Fruit fly (Drosophila melanogaster) whole organism, embryonic: Measurements from ENCODE around the gene CG14071.

Experiments
- Atf-2 ChIP-seq: fragments of 200-800 bp; sonication (Bioruptor generic); optimal IDR thresholded peaks from 2 replicates; lab custom pipeline; 2016; ENCODE audit warnings: missing biosample characterization, missing genetic modification characterization
- CG10462 ChIP-seq: fragments of 200-800 bp; sonication (Bioruptor generic); optimal IDR thresholded peaks from 2 replicates; lab custom pipeline; 2016; ENCODE audit warnings: missing biosample characterization, missing genetic modification characterization
- CG11093 ChIP-seq: fragments of 200-800 bp; sonication (Bioruptor generic); IDR thresholded peaks from 3 replicates; pipeline ENCODE4 v1.3.6; 2022; ENCODE audit warnings: missing biosample characterization, missing genetic modification characterization
- CG11247 ChIP-seq: fragments of 200-800 bp; sonication (Bioruptor generic); IDR thresholded peaks from 2 replicates; pipeline ENCODE4 v1.3.6; 2022; ENCODE audit warnings: missing biosample characterization, missing genetic modification characterization
- CG11504 ChIP-seq: fragments of 200-800 bp; sonication (Bioruptor generic); optimal IDR thresholded peaks from 3 replicates; lab custom pipeline; 2019; ENCODE audit warnings: missing biosample characterization, mild to moderate bottlenecking, missing genetic modification characterization, moderate library complexity
- CG12104 ChIP-seq: fragments of 200-800 bp; sonication (Bioruptor generic); optimal IDR thresholded peaks from 3 replicates; lab custom pipeline; 2016; ENCODE audit warnings: missing biosample characterization, missing genetic modification characterization
- CG1233 ChIP-seq: fragments of 200-800 bp; sonication (Bioruptor generic); optimal IDR thresholded peaks from 4 replicates; lab custom pipeline; 2018; ENCODE audit warnings: missing biosample characterization, mild to moderate bottlenecking, missing genetic modification characterization
- CG13123 ChIP-seq: fragments of 200-800 bp; sonication (Bioruptor generic); optimal IDR thresholded peaks from 2 replicates; lab custom pipeline; 2016; ENCODE audit warnings: missing biosample characterization, missing genetic modification characterization
- CG14667 ChIP-seq: fragments of 200-800 bp; sonication (Bioruptor generic); IDR thresholded peaks from 2 replicates; pipeline ENCODE4 v1.3.6; 2022; ENCODE audit warnings: missing biosample characterization, missing genetic modification characterization
- CG15269 ChIP-seq: fragments of 200-800 bp; sonication (Bioruptor generic); optimal IDR thresholded peaks from 2 replicates; lab custom pipeline; 2018; ENCODE audit warnings: missing biosample characterization, mild to moderate bottlenecking, missing genetic modification characterization, moderate library complexity
- CG17568 ChIP-seq: fragments of 200-800 bp; sonication (Bioruptor generic); optimal IDR thresholded peaks from 2 replicates; lab custom pipeline; 2018; ENCODE audit warnings: missing biosample characterization, mild to moderate bottlenecking, missing genetic modification characterization, moderate library complexity
- CG17912 ChIP-seq: fragments of 200-800 bp; sonication (Bioruptor generic); optimal IDR thresholded peaks from 2 replicates; lab custom pipeline; 2018; ENCODE audit warnings: missing biosample characterization, mild to moderate bottlenecking, missing genetic modification characterization
- CG2129 ChIP-seq: fragments of 200-800 bp; sonication (Bioruptor generic); IDR thresholded peaks from 2 replicates; pipeline ENCODE4 v1.3.6; 2022; ENCODE audit warnings: missing biosample characterization, missing genetic modification characterization; ENCODE audit not compliant: partially characterized antibody
- CG30020 ChIP-seq: fragments of 200-800 bp; optimal IDR thresholded peaks from 2 replicates; lab custom pipeline; 2019; ENCODE audit warnings: missing biosample characterization, mild to moderate bottlenecking, missing genetic modification characterization, moderate library complexity
- CG31365 ChIP-seq: fragments of 200-800 bp; sonication (Bioruptor generic); optimal IDR thresholded peaks from 2 replicates; lab custom pipeline; 2018; ENCODE audit warnings: missing biosample characterization, mild to moderate bottlenecking, missing genetic modification characterization
- CG33213 ChIP-seq: fragments of 200-800 bp; sonication (Bioruptor generic); optimal IDR thresholded peaks from 3 replicates; lab custom pipeline; 2016; ENCODE audit warnings: missing biosample characterization, missing genetic modification characterization
- CG4424 ChIP-seq: fragments of 200-800 bp; sonication (Bioruptor generic); optimal IDR thresholded peaks from 3 replicates; lab custom pipeline; 2016; ENCODE audit warnings: missing biosample characterization, missing genetic modification characterization
- CG5953 ChIP-seq: fragments of 200-800 bp; sonication (Bioruptor generic); IDR thresholded peaks from 2 replicates; pipeline ENCODE4 v1.3.6; 2022; ENCODE audit warnings: missing biosample characterization, missing genetic modification characterization
- CG6765 ChIP-seq: fragments of 200-800 bp; sonication (Bioruptor generic); optimal IDR thresholded peaks from 3 replicates; lab custom pipeline; 2017; ENCODE audit warnings: missing biosample characterization, mild to moderate bottlenecking, missing genetic modification characterization
- CG8765 ChIP-seq: fragments of 200-800 bp; sonication (Bioruptor generic); IDR thresholded peaks from 2 replicates; pipeline ENCODE4 v1.3.6; 2022; ENCODE audit warnings: missing biosample characterization, missing genetic modification characterization
- CG9797 ChIP-seq: fragments of 200-800 bp; sonication (Bioruptor generic); optimal IDR thresholded peaks from 3 replicates; lab custom pipeline; 2018; ENCODE audit warnings: missing biosample characterization, mild to moderate bottlenecking, missing genetic modification characterization
- D19B ChIP-seq: fragments of 200-800 bp; sonication (Bioruptor generic); optimal IDR thresholded peaks from 2 replicates; lab custom pipeline; 2017; ENCODE audit warnings: missing biosample characterization, mild to moderate bottlenecking, missing genetic modification characterization
- Dad ChIP-seq: fragments of 200-800 bp; sonication (Bioruptor generic); optimal IDR thresholded peaks from 3 replicates; lab custom pipeline; 2016; ENCODE audit warnings: missing biosample characterization, missing genetic modification characterization
- Doc2 ChIP-seq: fragments of 200-800 bp; sonication (Bioruptor generic); IDR thresholded peaks from 2 replicates; pipeline ENCODE4 v1.3.6; 2022; ENCODE audit warnings: missing biosample characterization, missing genetic modification characterization
- E2f2 ChIP-seq: fragments of 200-800 bp; sonication (Bioruptor generic); IDR thresholded peaks from 2 replicates; pipeline ENCODE4 v1.3.6; 2022; ENCODE audit warnings: missing biosample characterization, missing genetic modification characterization
- Fer1 ChIP-seq: fragments of 200-800 bp; sonication (Bioruptor generic); optimal IDR thresholded peaks from 2 replicates; lab custom pipeline; 2017; ENCODE audit warnings: missing biosample characterization, mild to moderate bottlenecking, missing genetic modification characterization
- GATAe ChIP-seq: fragments of 200-800 bp; sonication (Bioruptor generic); conservative IDR thresholded peaks from 2 replicates; pipeline ENCODE4 v1.3.6; 2022; ENCODE audit warnings: missing biosample characterization, missing genetic modification characterization
- H2.0 ChIP-seq: fragments of 200-800 bp; sonication (Bioruptor generic); IDR thresholded peaks from 2 replicates; pipeline ENCODE4 v1.3.6; 2022; ENCODE audit warnings: missing biosample characterization, missing genetic modification characterization
- HLH3B ChIP-seq: fragments of 200-800 bp; sonication (Bioruptor generic); IDR thresholded peaks from 2 replicates; pipeline ENCODE4 v1.3.6; 2022; ENCODE audit warnings: missing biosample characterization, missing genetic modification characterization
- Hey ChIP-seq: fragments of 200-800 bp; sonication (Bioruptor generic); optimal IDR thresholded peaks from 3 replicates; lab custom pipeline; 2018; ENCODE audit warnings: missing biosample characterization, mild to moderate bottlenecking, missing genetic modification characterization
- HmgD ChIP-seq: fragments of 200-800 bp; sonication (Bioruptor generic); optimal IDR thresholded peaks from 3 replicates; lab custom pipeline; 2016; ENCODE audit warnings: missing biosample characterization, missing genetic modification characterization
- Lhr ChIP-seq: fragments of 200-800 bp; sonication (Bioruptor generic); optimal IDR thresholded peaks from 3 replicates; lab custom pipeline; 2017; ENCODE audit warnings: mild to moderate bottlenecking, missing biosample characterization, missing genetic modification reagents, missing genetic modification characterization
- Lpt ChIP-seq: fragments of >200 bp; optimal IDR thresholded peaks from 2 replicates; lab custom pipeline; 2018; ENCODE audit warnings: missing biosample characterization, missing genetic modification characterization
- Med ChIP-seq: fragments of 200-800 bp; sonication (Bioruptor generic); peaks from one replicate; lab custom pipeline; 2016; ENCODE audit warnings: missing biosample characterization, missing genetic modification characterization, mild to moderate bottlenecking, inconsistent platforms, moderate library complexity
- NC2β ChIP-seq: fragments of 200-800 bp; sonication (Bioruptor generic); optimal IDR thresholded peaks from 2 replicates; lab custom pipeline; 2016; ENCODE audit warnings: missing biosample characterization, missing genetic modification characterization
- Nf-YC ChIP-seq: fragments of 200-800 bp; optimal IDR thresholded peaks from 3 replicates; lab custom pipeline; 2019; ENCODE audit warnings: missing biosample characterization, mild to moderate bottlenecking, missing genetic modification characterization, moderate library complexity
- Oli ChIP-seq: fragments of 200-800 bp; sonication (Bioruptor generic); optimal IDR thresholded peaks from 2 replicates; lab custom pipeline; 2018; ENCODE audit warnings: missing biosample characterization, mild to moderate bottlenecking, missing genetic modification characterization, moderate library complexity
- Stat92E ChIP-seq, 3 experiments: fragments of >200 bp in 2 of 3; fragments of 200-800 bp in 1 of 3; sonication (Bioruptor generic) in 1 of 3; optimal IDR thresholded peaks; 2 replicates each; lab custom pipeline; 2017 to 2019; ENCODE audit warnings: missing biosample characterization in 3 of 3, missing genetic modification characterization in 3 of 3, mild to moderate bottlenecking in 1 of 3, moderate library complexity in 1 of 3
- Usf ChIP-seq: fragments of 200-800 bp; sonication (Bioruptor generic); optimal IDR thresholded peaks from 2 replicates; lab custom pipeline; 2017; ENCODE audit warnings: missing genotype, missing biosample characterization, missing genetic modification characterization
- abd-A ChIP-seq: fragments of 200-800 bp; sonication (Bioruptor generic); optimal IDR thresholded peaks from 3 replicates; lab custom pipeline; 2019; ENCODE audit warnings: missing biosample characterization, mild to moderate bottlenecking, missing genetic modification characterization, moderate library complexity
- bigmax ChIP-seq: fragments of 200-800 bp; sonication (Bioruptor generic); optimal IDR thresholded peaks from 2 replicates; lab custom pipeline; 2018; ENCODE audit warnings: missing biosample characterization, mild to moderate bottlenecking, missing genetic modification characterization
- crc ChIP-seq: fragments of 200-800 bp; sonication (Bioruptor generic); optimal IDR thresholded peaks from 2 replicates; lab custom pipeline; 2016; ENCODE audit warnings: missing biosample characterization, missing genetic modification characterization
- cwo ChIP-seq: fragments of 200-800 bp; sonication (Bioruptor generic); optimal IDR thresholded peaks from 3 replicates; lab custom pipeline; 2017; ENCODE audit warnings: missing biosample characterization, missing genetic modification characterization, mild to moderate bottlenecking, moderate library complexity, missing genetic modification reagents
- disco-r ChIP-seq: fragments of 200-800 bp; sonication (Bioruptor generic); optimal IDR thresholded peaks from 2 replicates; lab custom pipeline; 2016; ENCODE audit warnings: missing biosample characterization, missing genetic modification characterization
- dm ChIP-seq: fragments of 200-800 bp; sonication (Bioruptor generic); optimal IDR thresholded peaks from 3 replicates; lab custom pipeline; 2016; ENCODE audit warnings: missing biosample characterization, missing genetic modification characterization
- hb ChIP-seq: fragments of 200-800 bp; sonication (Bioruptor generic); IDR thresholded peaks from 3 replicates; pipeline ENCODE4 v1.3.6; 2022; ENCODE audit warnings: missing biosample characterization, missing genetic modification characterization; ENCODE audit not compliant: partially characterized antibody
- kah ChIP-seq: fragments of 200-800 bp; sonication (Bioruptor generic); optimal IDR thresholded peaks from 2 replicates; lab custom pipeline; 2018; ENCODE audit warnings: missing biosample characterization, mild to moderate bottlenecking, missing genetic modification characterization
- maf-S ChIP-seq: fragments of 200-800 bp; sonication (Bioruptor generic); optimal IDR thresholded peaks from 2 replicates; lab custom pipeline; 2016; ENCODE audit warnings: missing biosample characterization, missing genetic modification characterization
- psq ChIP-seq: fragments of 200-800 bp; sonication (Bioruptor generic); optimal IDR thresholded peaks from 2 replicates; lab custom pipeline; 2017; ENCODE audit warnings: missing biosample characterization, missing genetic modification characterization
- sens ChIP-seq: fragments of 200-800 bp; sonication (Bioruptor generic); peaks from one replicate; lab custom pipeline; 2016; ENCODE audit warnings: missing biosample characterization, missing genetic modification characterization
- sim ChIP-seq: fragments of 200-800 bp; sonication (Bioruptor generic); IDR thresholded peaks from 2 replicates; pipeline ENCODE4 v1.3.6; 2022; ENCODE audit warnings: missing biosample characterization, missing genetic modification characterization

Gene CG14071

dm6 chr2L:10849511-10850191, 39.1 kb downstream of the CG14071 start, which contains the start of gene SmydA-3 (continued):
- TF ChIP-seq CG17912 (GFP tag; lab: Kevin White, UChicago) = no peak
- no peak for TF ChIP-seq H2.0 (GFP tag; lab: Robert Waterston, UW)
- TF ChIP-seq CG15269 (tag; lab: Kevin White, UChicago) = no peak
- no peak for TF ChIP-seq bigmax (GFP tag; lab: Kevin White, UChicago)
- peak; percentile 18 for TF ChIP-seq Oli (tag; lab: Kevin White, UChicago)
- TF ChIP-seq maf-S (GFP tag; lab: Kevin White, UChicago) = no peak
- peak; percentile 5 for TF ChIP-seq CG12104 (GFP tag; lab: Kevin White, UChicago)
- TF ChIP-seq E2f2 (GFP tag; lab: Robert Waterston, UW) = no peak
- no peak for TF ChIP-seq CG10462 (GFP tag; lab: Kevin White, UChicago)
- TF ChIP-seq HmgD (GFP tag; lab: Kevin White, UChicago) = no peak
- no peak for TF ChIP-seq Atf-2 (GFP tag; lab: Kevin White, UChicago)
- no peak for TF ChIP-seq cwo (GFP tag; lab: Kevin White, UChicago)
- TF ChIP-seq sim (GFP tag; lab: Robert Waterston, UW) = no peak
- no peak for TF ChIP-seq CG14667 (GFP tag; lab: Robert Waterston, UW)
- TF ChIP-seq psq = no peak
- TF ChIP-seq CG33213 (GFP tag; lab: Kevin White, UChicago) = no peak
- no peak for TF ChIP-seq CG30020 (tag; lab: Kevin White, UChicago)
- no peak for TF ChIP-seq CG11504 (tag; lab: Kevin White, UChicago)
- TF ChIP-seq abd-A = no peak
- TF ChIP-seq crc (GFP tag; lab: Kevin White, UChicago) = no peak
- TF ChIP-seq Stat92E (GFP tag; optimal IDR thresholded peaks at IDR 0.05; lab: Kevin White, UChicago) = no peak
- TF ChIP-seq D19B (GFP tag; lab: Kevin White, UChicago) = no peak
- no peak for TF ChIP-seq CG5953
- TF ChIP-seq Med (GFP tag; lab: Kevin White, UChicago) = peak; percentile 62
- TF ChIP-seq CG17568 (GFP tag; lab: Kevin White, UChicago) = no peak
- TF ChIP-seq hb (GFP tag; lab: Robert Waterston, UW) = no peak
- TF ChIP-seq GATAe (GFP tag; lab: Robert Waterston, UW) = no peak
- TF ChIP-seq CG9797 = no peak
- TF ChIP-seq Fer1 = no peak
- TF ChIP-seq Lpt (GFP tag; lab: Kevin White, UChicago) = no peak
- TF ChIP-seq Hey = no peak
- no peak for TF ChIP-seq CG1233 (GFP tag; lab: Kevin White, UChicago)
- TF ChIP-seq NC2β (GFP tag; lab: Kevin White, UChicago) = no peak
- no peak for TF ChIP-seq Dad (GFP tag; lab: Kevin White, UChicago)
- TF ChIP-seq CG11093 = 0 out of 3 replicates have a peak, but pooled peaks have one; percentile 9
- TF ChIP-seq CG31365 (tag; lab: Kevin White, UChicago) = no peak
- TF ChIP-seq CG8765 (GFP tag; lab: Robert Waterston, UW) = no peak
- TF ChIP-seq Lhr (GFP tag; lab: Kevin White, UChicago) = no peak
- no peak for TF ChIP-seq disco-r (GFP tag; lab: Kevin White, UChicago)
- TF ChIP-seq HLH3B (GFP tag; lab: Robert Waterston, UW) = 0 out of 2 replicates have a peak, but pooled peaks have one; percentile 14
- peak; percentile 32 for TF ChIP-seq CG6765
- no peak for TF ChIP-seq CG11247 (GFP tag; lab: Robert Waterston, UW)
- TF ChIP-seq Usf (GFP tag; lab: Kevin White, UChicago) = no peak
- TF ChIP-seq dm (GFP tag; lab: Kevin White, UChicago) = no peak
- TF ChIP-seq CG2129 (GFP tag; lab: Robert Waterston, UW) = no peak
- no peak for TF ChIP-seq Doc2 (GFP tag; lab: Robert Waterston, UW)
- TF ChIP-seq Nf-YC (tag; lab: Kevin White, UChicago) = no peak
- TF ChIP-seq CG13123 = no peak
- peak; percentile 35 for TF ChIP-seq CG4424 (GFP tag; lab: Kevin White, UChicago)
- no peak for TF ChIP-seq sens (GFP tag; lab: Kevin White, UChicago)
- no peak for TF ChIP-seq kah (GFP tag; lab: Kevin White, UChicago)
